Worm (Caenorhabditis elegans) whole organism, young adult: Measurements from ENCODE around the gene aex-4.

Experiments
- B0019.2 ChIP-seq: fragments of 200-800 bp; sonication (Bioruptor generic); conservative IDR thresholded peaks from 2 replicates; pipeline ENCODE4 v1.3.6; 2022; ENCODE audit warnings: missing genetic modification reagents, missing genetic modification characterization, missing compliant biosample characterization
- B0035.1 ChIP-seq: sonication (generic microtip); optimal IDR thresholded peaks from 2 replicates; lab custom pipeline; 2016; ENCODE audit warnings: missing genetic modification characterization, mild to moderate bottlenecking, missing compliant biosample characterization, missing genotype, missing genetic modification reagents
- B0336.3 ChIP-seq: fragments of 200-800 bp; sonication (Bioruptor generic); IDR thresholded peaks from 2 replicates; pipeline ENCODE4 v1.3.6; 2022; ENCODE audit warnings: missing genetic modification characterization, missing compliant biosample characterization
- D2030.7 ChIP-seq: fragments of 200-800 bp; sonication (Bioruptor generic); IDR thresholded peaks from 2 replicates; pipeline ENCODE4 v1.3.6; 2022; ENCODE audit warnings: missing genetic modification reagents, missing genetic modification characterization, missing compliant biosample characterization
- F10E7.11 ChIP-seq: sonication (generic microtip); optimal IDR thresholded peaks from 2 replicates; lab custom pipeline; 2017; ENCODE audit warnings: mild to moderate bottlenecking, missing genetic modification characterization, moderate library complexity, missing compliant biosample characterization
- F23B12.7 ChIP-seq: sonication (generic microtip); optimal IDR thresholded peaks from 2 replicates; lab custom pipeline; 2017; ENCODE audit warnings: missing genetic modification characterization, mild to moderate bottlenecking, missing compliant biosample characterization, antibody characterized with exemption, moderate library complexity; ENCODE audit not compliant: insufficient read depth
- F33H1.4 ChIP-seq: fragments of 200-800 bp; sonication (Bioruptor generic); IDR thresholded peaks from 2 replicates; pipeline ENCODE4 v1.3.6; 2022; ENCODE audit warnings: missing genetic modification reagents, missing genetic modification characterization, missing compliant biosample characterization
- F39B2.1 ChIP-seq: fragments of 200-800 bp; sonication (Bioruptor generic); IDR thresholded peaks from 2 replicates; pipeline ENCODE4 v1.3.6; 2022; ENCODE audit warnings: missing genetic modification reagents, missing genetic modification characterization, missing compliant biosample characterization
- Y56A3A.18 ChIP-seq: fragments of 200-800 bp; sonication (Bioruptor generic); IDR thresholded peaks from 2 replicates; pipeline ENCODE4 v1.3.6; 2022; ENCODE audit warnings: missing genetic modification reagents, missing genetic modification characterization, missing compliant biosample characterization
- Y95B8A.8 ChIP-seq: fragments of 200-800 bp; sonication (Bioruptor generic); IDR thresholded peaks from 2 replicates; pipeline ENCODE4 v1.3.6; 2022; ENCODE audit warnings: missing genetic modification reagents, missing genetic modification characterization, missing compliant biosample characterization
- atf-7 ChIP-seq: sonication (generic microtip); optimal IDR thresholded peaks from 2 replicates; lab custom pipeline; 2017; ENCODE audit warnings: mild to moderate bottlenecking, missing genetic modification characterization, missing compliant biosample characterization
- athp-1 ChIP-seq: sonication (generic microtip); optimal IDR thresholded peaks from 2 replicates; lab custom pipeline; 2017; ENCODE audit warnings: mild to moderate bottlenecking, missing genetic modification characterization, missing compliant biosample characterization
- attf-6 ChIP-seq: fragments of 200-800 bp; sonication (Bioruptor generic); IDR thresholded peaks from 2 replicates; pipeline ENCODE4 v1.3.6; 2022; ENCODE audit warnings: missing genetic modification reagents, missing genetic modification characterization, missing compliant biosample characterization
- bed-1 ChIP-seq: fragments of 200-800 bp; sonication (Bioruptor generic); IDR thresholded peaks from 2 replicates; pipeline ENCODE4 v1.3.6; 2022; ENCODE audit warnings: missing genetic modification reagents, missing genetic modification characterization, missing compliant biosample characterization
- bed-2 ChIP-seq: fragments of 200-800 bp; sonication (Bioruptor generic); IDR thresholded peaks from 2 replicates; pipeline ENCODE4 v1.3.6; 2022; ENCODE audit warnings: missing genetic modification reagents, missing genetic modification characterization, missing compliant biosample characterization
- cebp-1 ChIP-seq, 2 experiments: fragments of 200-800 bp in 1 of 2; sonication (Bioruptor generic) in 1 of 2; sonication (generic microtip) in 1 of 2; IDR thresholded peaks in 1 of 2; optimal IDR thresholded peaks in 1 of 2; 2 replicates each; pipeline versions ENCODE4 v1.3.6 to Lab custom; 2017 to 2022; ENCODE audit warnings: missing compliant biosample characterization in 2 of 2, missing genetic modification characterization in 2 of 2, mild to moderate bottlenecking in 1 of 2, missing genetic modification reagents in 1 of 2, moderate library complexity in 1 of 2
- ceh-27 ChIP-seq: fragments of 200-800 bp; sonication (Bioruptor generic); optimal IDR thresholded peaks from 2 replicates; lab custom pipeline; 2018; ENCODE audit warnings: mild to moderate bottlenecking, missing genetic modification characterization, moderate library complexity, missing compliant biosample characterization
- ceh-40 ChIP-seq: fragments of 200-800 bp; sonication (Bioruptor generic); IDR thresholded peaks from 2 replicates; pipeline ENCODE4 v1.3.6; 2022; ENCODE audit warnings: missing genetic modification characterization, missing compliant biosample characterization
- ceh-79 ChIP-seq: sonication (generic microtip); optimal IDR thresholded peaks from 2 replicates; lab custom pipeline; 2017; ENCODE audit warnings: mild to moderate bottlenecking, missing genetic modification characterization, missing compliant biosample characterization
- ceh-91 ChIP-seq: fragments of 200-800 bp; sonication (Bioruptor generic); IDR thresholded peaks from 2 replicates; pipeline ENCODE4 v1.3.6; 2022; ENCODE audit warnings: missing genetic modification reagents, missing genetic modification characterization, missing compliant biosample characterization
- chd-7 ChIP-seq: sonication (generic microtip); optimal IDR thresholded peaks from 2 replicates; lab custom pipeline; 2016; ENCODE audit warnings: mild to moderate bottlenecking, missing genetic modification characterization, moderate library complexity, missing compliant biosample characterization
- die-1 ChIP-seq: sonication (generic microtip); optimal IDR thresholded peaks from 2 replicates; lab custom pipeline; 2016; ENCODE audit warnings: missing genotype, mild to moderate bottlenecking, missing genetic modification characterization, missing compliant biosample characterization
- dox-1 ChIP-seq: fragments of 200-800 bp; sonication (Bioruptor generic); IDR thresholded peaks from 2 replicates; pipeline ENCODE4 v1.3.6; 2022; ENCODE audit warnings: missing genetic modification reagents, missing genetic modification characterization, missing compliant biosample characterization
- egl-44 ChIP-seq: fragments of 200-800 bp; sonication (Bioruptor generic); IDR thresholded peaks from 2 replicates; pipeline ENCODE4 v1.3.6; 2022; ENCODE audit warnings: missing genetic modification reagents, missing genetic modification characterization, missing compliant biosample characterization
- egrh-3 ChIP-seq: fragments of 200-800 bp; sonication (Bioruptor generic); IDR thresholded peaks from 2 replicates; pipeline ENCODE4 v1.3.6; 2022; ENCODE audit warnings: missing genetic modification reagents, missing genetic modification characterization, missing compliant biosample characterization
- ets-4 ChIP-seq: fragments of 200-800 bp; sonication (Bioruptor generic); optimal IDR thresholded peaks from 2 replicates; lab custom pipeline; 2018; ENCODE audit warnings: mild to moderate bottlenecking, missing genetic modification characterization, missing compliant biosample characterization
- fkh-3 ChIP-seq: sonication (generic microtip); optimal IDR thresholded peaks from 2 replicates; lab custom pipeline; 2016; ENCODE audit warnings: mild to moderate bottlenecking, missing genetic modification characterization, missing compliant biosample characterization
- gei-17 ChIP-seq: fragments of 200-800 bp; sonication (Bioruptor generic); optimal IDR thresholded peaks from 2 replicates; lab custom pipeline; 2018; ENCODE audit warnings: mild to moderate bottlenecking, missing genetic modification characterization, missing compliant biosample characterization
- hlh-26 ChIP-seq: fragments of 200-800 bp; sonication (Bioruptor generic); conservative IDR thresholded peaks from 2 replicates; pipeline ENCODE4 v1.3.6; 2022; ENCODE audit warnings: missing genetic modification reagents, missing genetic modification characterization, missing compliant biosample characterization
- hmg-20 ChIP-seq: fragments of 200-800 bp; sonication (Bioruptor generic); IDR thresholded peaks from 2 replicates; pipeline ENCODE4 v1.3.6; 2022; ENCODE audit warnings: missing genetic modification reagents, missing genetic modification characterization, missing compliant biosample characterization
- hrde-1 ChIP-seq: sonication (generic microtip); optimal IDR thresholded peaks from 2 replicates; lab custom pipeline; 2016; ENCODE audit warnings: missing genetic modification characterization, mild to moderate bottlenecking, missing compliant biosample characterization, moderate library complexity, missing genotype, missing genetic modification reagents, borderline replicate concordance
- let-607 ChIP-seq, 2 experiments: fragments of 200-800 bp in 1 of 2; sonication (Bioruptor generic) in 1 of 2; sonication (generic microtip) in 1 of 2; optimal IDR thresholded peaks; 2 replicates each; lab custom pipeline; 2016 to 2018; ENCODE audit warnings: mild to moderate bottlenecking in 2 of 2, missing compliant biosample characterization in 2 of 2, missing genetic modification characterization in 2 of 2, moderate library complexity in 2 of 2, missing genotype in 1 of 2
- lin-26 ChIP-seq: fragments of 200-800 bp; sonication (Bioruptor generic); IDR thresholded peaks from 2 replicates; pipeline ENCODE4 v1.3.6; 2022; ENCODE audit warnings: missing genetic modification reagents, missing genetic modification characterization, missing compliant biosample characterization
- lsl-1 ChIP-seq: fragments of 200-800 bp; sonication (Bioruptor generic); optimal IDR thresholded peaks from 2 replicates; lab custom pipeline; 2018; ENCODE audit warnings: mild to moderate bottlenecking, missing genetic modification characterization, moderate library complexity, missing compliant biosample characterization
- mel-28 ChIP-seq: sonication (generic microtip); optimal IDR thresholded peaks from 2 replicates; lab custom pipeline; 2016; ENCODE audit warnings: borderline replicate concordance, mild to moderate bottlenecking, missing genetic modification characterization, missing compliant biosample characterization
- nhr-27 ChIP-seq: fragments of 200-800 bp; sonication (Bioruptor generic); optimal IDR thresholded peaks from 2 replicates; lab custom pipeline; 2018; ENCODE audit warnings: mild to moderate bottlenecking, missing genetic modification characterization, moderate library complexity, missing compliant biosample characterization
- nhr-80 ChIP-seq: sonication (generic microtip); optimal IDR thresholded peaks from 2 replicates; lab custom pipeline; 2016; ENCODE audit warnings: missing genetic modification characterization, missing compliant biosample characterization
- rec-8 ChIP-seq, 2 experiments: sonication (generic microtip); optimal IDR thresholded peaks; 2 replicates each; lab custom pipeline; 2016; ENCODE audit warnings: mild to moderate bottlenecking in 2 of 2, missing genetic modification characterization in 2 of 2, missing genetic modification reagents in 2 of 2, missing genotype in 2 of 2, missing biosample characterization in 1 of 2, missing compliant biosample characterization in 1 of 2, moderate library complexity in 1 of 2
- rpc-1 ChIP-seq, 2 experiments: fragments of 150-350 bp in 1 of 2; sonication (generic microtip) in 1 of 2; optimal IDR thresholded peaks; 2 replicates each; lab custom pipeline; 2014 to 2018; ENCODE audit warnings: missing biosample characterization in 1 of 2, missing genetic modification characterization in 1 of 2, missing genetic modification reagents in 1 of 2, missing genotype in 1 of 2
- sea-2 ChIP-seq: fragments of 200-800 bp; sonication (Bioruptor generic); IDR thresholded peaks from 2 replicates; pipeline ENCODE4 v1.3.6; 2022; ENCODE audit warnings: missing genetic modification characterization, missing compliant biosample characterization
- snpc-1.3 ChIP-seq: sonication (generic microtip); optimal IDR thresholded peaks from 2 replicates; lab custom pipeline; 2017; ENCODE audit warnings: missing genetic modification characterization, mild to moderate bottlenecking, missing compliant biosample characterization, antibody characterized with exemption, moderate library complexity, missing genotype, missing genetic modification reagents; ENCODE audit not compliant: insufficient read depth
- somi-1 ChIP-seq: fragments of 200-800 bp; sonication (Bioruptor generic); optimal IDR thresholded peaks from 2 replicates; lab custom pipeline; 2018; ENCODE audit warnings: mild to moderate bottlenecking, missing genetic modification characterization, missing compliant biosample characterization
- unc-130 ChIP-seq: sonication (generic microtip); optimal IDR thresholded peaks from 2 replicates; lab custom pipeline; 2016; ENCODE audit warnings: missing genetic modification reagents, missing genetic modification characterization, missing compliant biosample characterization
- unc-62 ChIP-seq: fragments of 150-350 bp; optimal IDR thresholded peaks from 2 replicates; lab custom pipeline; 2014; ENCODE audit warnings: missing biosample characterization, missing genetic modification reagents, missing genetic modification characterization
- xnd-1 ChIP-seq: sonication (generic microtip); optimal IDR thresholded peaks from 2 replicates; lab custom pipeline; 2016; ENCODE audit warnings: missing genotype, missing genetic modification reagents, missing genetic modification characterization, missing compliant biosample characterization
- ztf-18 ChIP-seq: sonication (generic microtip); optimal IDR thresholded peaks from 2 replicates; lab custom pipeline; 2016; ENCODE audit warnings: missing genotype, mild to moderate bottlenecking, missing genetic modification characterization, missing compliant biosample characterization
- ztf-3 ChIP-seq: fragments of 200-800 bp; sonication (Bioruptor generic); optimal IDR thresholded peaks from 2 replicates; lab custom pipeline; 2018; ENCODE audit warnings: mild to moderate bottlenecking, missing genetic modification characterization, missing compliant biosample characterization

aex-4 gene

ce11 chrX:3728970-3729369 is at the start of gene aex-4:
Gene aex-4, plus strand, starts transcription at chrX:3729281.
- no peak for TF ChIP-seq ztf-3 (GFP tag; lab: Kevin White, UChicago)
- peak; percentile 23 to 52 for TF ChIP-seq let-607 (tag; optimal IDR thresholded peaks at IDR 0.05; lab: Kevin White, UChicago)
- TF ChIP-seq ets-4: peak; percentile 7
- no peak for TF ChIP-seq unc-130 (GFP tag; lab: Kevin White, UChicago)
- TF ChIP-seq hlh-26: no peak
- TF ChIP-seq ztf-18 (tag; lab: Kevin White, UChicago): no peak
- TF ChIP-seq chd-7: no peak
- TF ChIP-seq ceh-79: no peak
- TF ChIP-seq egl-44 (GFP tag; lab: Robert Waterston, UW): peak; percentile 66; the same call in 1 of the 2 replicates
- no peak for TF ChIP-seq rec-8 (tag; optimal IDR thresholded peaks at IDR 0.05; lab: Kevin White, UChicago)
- no peak for TF ChIP-seq F33H1.4 (GFP tag; lab: Robert Waterston, UW)
- TF ChIP-seq F39B2.1 (GFP tag; lab: Robert Waterston, UW): no peak
- no peak for TF ChIP-seq Y95B8A.8 (GFP tag; lab: Robert Waterston, UW)
- TF ChIP-seq D2030.7 (GFP tag; lab: Robert Waterston, UW): no peak
- peak; percentile 68 for TF ChIP-seq atf-7 (tag; lab: Kevin White, UChicago)
- no peak for TF ChIP-seq athp-1 (tag; lab: Kevin White, UChicago)
- no peak for TF ChIP-seq ceh-40
- no peak for TF ChIP-seq sea-2 (GFP tag; lab: Robert Waterston, UW)
- TF ChIP-seq B0035.1 (tag; lab: Kevin White, UChicago): no peak
- peak; percentile 66 for TF ChIP-seq cebp-1 (GFP tag; IDR thresholded peaks at IDR 0.05; lab: Robert Waterston, UW)
- TF ChIP-seq cebp-1 (tag; optimal IDR thresholded peaks at IDR 0.05; lab: Kevin White, UChicago): no peak
- TF ChIP-seq B0336.3 (GFP tag; lab: Robert Waterston, UW): no peak
- TF ChIP-seq gei-17 (GFP tag; lab: Kevin White, UChicago): no peak
- no peak for TF ChIP-seq hrde-1
- TF ChIP-seq nhr-27 (tag; lab: Kevin White, UChicago): no peak
- TF ChIP-seq F23B12.7 (tag; lab: Kevin White, UChicago): no peak
- TF ChIP-seq somi-1 (GFP tag; lab: Kevin White, UChicago): no peak
- no peak for TF ChIP-seq lsl-1 (GFP tag; lab: Kevin White, UChicago)
- peak; percentile 96 for TF ChIP-seq nhr-80 (tag; lab: Kevin White, UChicago)
- TF ChIP-seq egrh-3 (GFP tag; lab: Robert Waterston, UW): no peak
- TF ChIP-seq lin-26: no peak
- no peak for TF ChIP-seq bed-1 (GFP tag; lab: Robert Waterston, UW)
- TF ChIP-seq die-1 (tag; lab: Kevin White, UChicago): no peak
- no peak for TF ChIP-seq bed-2 (GFP tag; lab: Robert Waterston, UW)
- no peak for TF ChIP-seq ceh-91
- no peak for TF ChIP-seq ceh-27 (GFP tag; lab: Kevin White, UChicago)
- no peak for TF ChIP-seq mel-28 (tag; lab: Kevin White, UChicago)
- peak; percentile 42; the same call in 1 of the 2 replicates for TF ChIP-seq dox-1 (GFP tag; lab: Robert Waterston, UW)
- TF ChIP-seq hmg-20 (GFP tag; lab: Robert Waterston, UW): no peak
- TF ChIP-seq xnd-1 (tag; lab: Kevin White, UChicago): no peak
- no peak for TF ChIP-seq rpc-1 (optimal IDR thresholded peaks at IDR 0.05; lab: Kevin White, UChicago)
- TF ChIP-seq rpc-1 (tag; optimal IDR thresholded peaks at IDR 0.05; lab: Kevin White, UChicago): no peak
- TF ChIP-seq fkh-3: no peak
- 0 out of 2 replicates have a peak, but pooled peaks have one; percentile 34 for TF ChIP-seq Y56A3A.18 (GFP tag; lab: Robert Waterston, UW)
- TF ChIP-seq attf-6 (GFP tag; lab: Robert Waterston, UW): no peak
- no peak for TF ChIP-seq unc-62 (GFP tag; lab: Kevin White, UChicago)
- TF ChIP-seq B0019.2 (GFP tag; lab: Robert Waterston, UW): no peak
- no peak for TF ChIP-seq F10E7.11 (tag; lab: Kevin White, UChicago)
- TF ChIP-seq snpc-1.3: no peak
